Worm (Caenorhabditis elegans): Measurements from ENCODE around the gene B0280.11.
A peak's percentile ranks its signal among the peaks of the same experiment; 100 is the strongest.

The B0280.11 gene

ce11 chrIII:7138178-7138577 is at the start of gene B0280.11:
B0280.11 (minus strand) TSS chrIII:7138278.
- no peak for TF ChIP-seq ama-1 (optimal IDR thresholded peaks at IDR 0.05)
- no peak for TF ChIP-seq elt-2 (tag; optimal IDR thresholded peaks at IDR 0.05)
- TF ChIP-seq fkh-2 (tag; optimal IDR thresholded peaks at IDR 0.05) = no peak
- no peak for TF ChIP-seq unc-62 (GFP tag; optimal IDR thresholded peaks at IDR 0.05)
- no peak for TF ChIP-seq daf-12 (tag; optimal IDR thresholded peaks at IDR 0.05)
- no peak for TF ChIP-seq eor-1 (tag; optimal IDR thresholded peaks at IDR 0.05)
- TF ChIP-seq pha-4 (tag; optimal IDR thresholded peaks at IDR 0.05) = no peak
- TF ChIP-seq ceh-16 (tag; optimal IDR thresholded peaks at IDR 0.05) = no peak
- no peak for TF ChIP-seq elt-1 (tag; optimal IDR thresholded peaks at IDR 0.05)
- no peak for TF ChIP-seq nhr-23 (tag; optimal IDR thresholded peaks at IDR 0.05)
- TF ChIP-seq ceh-9 (tag; optimal IDR thresholded peaks at IDR 0.05) = no peak
- TF ChIP-seq nhr-12 (tag; optimal IDR thresholded peaks at IDR 0.05) = no peak
- TF ChIP-seq zag-1 (tag; optimal IDR thresholded peaks at IDR 0.05) = no peak
- TF ChIP-seq nhr-67 (tag; optimal IDR thresholded peaks at IDR 0.05) = no peak
- no peak for TF ChIP-seq nhr-28 (tag; optimal IDR thresholded peaks at IDR 0.05)

ce11 chrIII:7185473-7185872 is 47.4 kb upstream of the B0280.11 start, which contains the start of gene F37C12.14:
F37C12.14 (minus strand) TSS chrIII:7185573.
- TF ChIP-seq aly-2 (tag; optimal IDR thresholded peaks at IDR 0.05) (no peak), snpc-4 (tag; optimal IDR thresholded peaks at IDR 0.05) (no peak), nhr-28 (tag; optimal IDR thresholded peaks at IDR 0.05) (no peak), mdl-1 (tag; optimal IDR thresholded peaks at IDR 0.05) (no peak)

ce11 chrIII:7184022-7184421 is 45.9 kb upstream of the B0280.11 start, which contains the start of gene yju-2:
yju-2 (plus strand) TSS chrIII:7184336.
- TF ChIP-seq ceh-16 (tag; optimal IDR thresholded peaks at IDR 0.05) (no peak), elt-2 (tag; optimal IDR thresholded peaks at IDR 0.05) (peak; percentile 24), hmg-11 (tag; optimal IDR thresholded peaks at IDR 0.05) (peak; percentile 37), snpc-4 (tag; optimal IDR thresholded peaks at IDR 0.05) (peak; percentile 39), nhr-43 (tag; optimal IDR thresholded peaks at IDR 0.05; ENCODE audit: poor library complexity, severe bottlenecking) (peak; percentile 60), nhr-23 (tag; optimal IDR thresholded peaks at IDR 0.05) (peak; percentile 70), ceh-28 (tag; optimal IDR thresholded peaks at IDR 0.05) (peak; percentile 18), fkh-2 (tag; optimal IDR thresholded peaks at IDR 0.05) (no peak), nhr-25 (tag; optimal IDR thresholded peaks at IDR 0.05) (peak; percentile 63), nhr-11 (tag; optimal IDR thresholded peaks at IDR 0.05) (peak; percentile 29), daf-12 (tag; optimal IDR thresholded peaks at IDR 0.05) (no peak), lin-15B (tag; optimal IDR thresholded peaks at IDR 0.05) (peak; percentile 84), sea-2 (GFP tag; optimal IDR thresholded peaks at IDR 0.05) (no peak), nfya-1 (tag; optimal IDR thresholded peaks at IDR 0.05; ENCODE audit: insufficient read depth) (peak; percentile 69), pha-4 (tag; optimal IDR thresholded peaks at IDR 0.05) (peak; percentile 95), aly-2 (tag; optimal IDR thresholded peaks at IDR 0.05) (no peak), egl-27 (tag; optimal IDR thresholded peaks at IDR 0.05) (peak; percentile 1), unc-62 (GFP tag; optimal IDR thresholded peaks at IDR 0.05) (no peak), pqm-1 (tag; optimal IDR thresholded peaks at IDR 0.05) (peak; percentile 16)

- TF ChIP-seq lin-39 (tag; optimal IDR thresholded peaks at IDR 0.05) (peak; percentile 53), nfya-1 (tag; optimal IDR thresholded peaks at IDR 0.05; ENCODE audit: insufficient read depth) (peak; percentile 48), snpc-4 (tag; optimal IDR thresholded peaks at IDR 0.05) (peak; percentile 42), lin-15B (tag; optimal IDR thresholded peaks at IDR 0.05) (peak; percentile 66), pha-4 (tag; optimal IDR thresholded peaks at IDR 0.05) (peak; percentile 60), pqm-1 (tag; optimal IDR thresholded peaks at IDR 0.05) (peak; percentile 32), hmg-11 (tag; optimal IDR thresholded peaks at IDR 0.05) (peak; percentile 63), elt-3 (tag; optimal IDR thresholded peaks at IDR 0.05) (no peak), nhr-67 (tag; optimal IDR thresholded peaks at IDR 0.05) (no peak), nhr-76 (tag; optimal IDR thresholded peaks at IDR 0.05) (no peak), elt-2 (tag; optimal IDR thresholded peaks at IDR 0.05) (peak; percentile 7), ztf-11 (tag; optimal IDR thresholded peaks at IDR 0.05) (no peak), aly-2 (tag; optimal IDR thresholded peaks at IDR 0.05) (no peak), unc-39 (tag; optimal IDR thresholded peaks at IDR 0.05) (no peak)
Measured at ce11 chrIII:7181822-7182221, 43.7 kb upstream of the B0280.11 start, which contains the start of gene epg-4. epg-4 (plus strand) TSS chrIII:7182167.

- peak; percentile 66 for TF ChIP-seq ama-1 (optimal IDR thresholded peaks at IDR 0.05)
- TF ChIP-seq nhr-237 (tag; optimal IDR thresholded peaks at IDR 0.05) = no peak
Measured at ce11 chrIII:7180613-7181012, 42.5 kb upstream of the B0280.11 start, which contains the start of gene ndab-2. ndab-2 (plus strand) TSS chrIII:7180752.
